Fruit fly (Drosophila melanogaster) whole organism, wandering third instar larva: Measurements from ENCODE around the gene chas.

ENCODE experiments used
- Abd-B ChIP-seq: fragments of >200 bp; optimal IDR thresholded peaks from 2 replicates; lab custom pipeline; 2017; ENCODE audit warnings: missing biosample characterization, missing genetic modification characterization
- CrebA ChIP-seq: fragments of 200-800 bp; sonication (Bioruptor generic); optimal IDR thresholded peaks from 2 replicates; lab custom pipeline; 2016; ENCODE audit warnings: missing biosample characterization, mild to moderate bottlenecking, missing genetic modification characterization, borderline replicate concordance
- Dfd ChIP-seq: fragments of >200 bp; optimal IDR thresholded peaks from 2 replicates; lab custom pipeline; 2017; ENCODE audit warnings: missing biosample characterization, missing genetic modification characterization
- Dif ChIP-seq: fragments of 200-275, 200-300 bp; sonication (Bioruptor generic); optimal IDR thresholded peaks from 2 replicates; lab custom pipeline; 2018; ENCODE audit warnings: missing biosample characterization, missing genetic modification characterization; ENCODE audit not compliant: partially characterized antibody
- GATAd ChIP-seq: sonication (Bioruptor generic); optimal IDR thresholded peaks from 2 replicates; lab custom pipeline; 2016; ENCODE audit warnings: missing biosample characterization, missing genetic modification characterization
- HLH106 ChIP-seq: fragments of 200-800 bp; optimal IDR thresholded peaks from 3 replicates; lab custom pipeline; 2019; ENCODE audit warnings: missing biosample characterization, mild to moderate bottlenecking, missing genetic modification characterization, moderate library complexity
- Hnf4 ChIP-seq: fragments of 200-800 bp; sonication (Bioruptor generic); optimal IDR thresholded peaks from 2 replicates; lab custom pipeline; 2016; ENCODE audit warnings: missing biosample characterization, mild to moderate bottlenecking, missing genetic modification characterization
- Hr83 ChIP-seq: fragments of 200-300 bp; sonication (Bioruptor generic); optimal IDR thresholded peaks from 2 replicates; lab custom pipeline; 2016; ENCODE audit warnings: missing biosample characterization, mild to moderate bottlenecking, missing genetic modification characterization, moderate library complexity; ENCODE audit not compliant: poor library complexity, severe bottlenecking
- Myc ChIP-seq: fragments of >200 bp; optimal IDR thresholded peaks from 2 replicates; lab custom pipeline; 2017
- Rel ChIP-seq, 2 experiments: fragments of 200-800 bp; sonication (Bioruptor generic) in 1 of 2; optimal IDR thresholded peaks; 2 replicates in 1 of 2; 3 replicates in 1 of 2; lab custom pipeline; 2016 to 2019; ENCODE audit warnings: mild to moderate bottlenecking in 2 of 2, missing biosample characterization in 2 of 2, missing genetic modification characterization in 2 of 2, moderate library complexity in 1 of 2
- Sp1 ChIP-seq: fragments of 200-800 bp; sonication (Bioruptor generic); optimal IDR thresholded peaks from 3 replicates; lab custom pipeline; 2019; ENCODE audit warnings: missing biosample characterization, mild to moderate bottlenecking, missing genetic modification characterization, moderate library complexity
- Vsx2 ChIP-seq: fragments of 200-300, 225-300 bp; sonication (Bioruptor generic); optimal IDR thresholded peaks from 2 replicates; lab custom pipeline; 2018; ENCODE audit warnings: missing biosample characterization, missing genetic modification characterization; ENCODE audit not compliant: partially characterized antibody
- br ChIP-seq: fragments of 200-800 bp; sonication (Bioruptor generic); optimal IDR thresholded peaks from 2 replicates; lab custom pipeline; 2016; ENCODE audit warnings: missing biosample characterization, missing genetic modification characterization
- brk ChIP-seq: fragments of 200-800 bp; sonication (Bioruptor generic); optimal IDR thresholded peaks from 2 replicates; lab custom pipeline; 2016; ENCODE audit warnings: missing biosample characterization, mild to moderate bottlenecking, missing genetic modification characterization
- dl ChIP-seq, 2 experiments: fragments of 175-275, 200-275 bp in 1 of 2; fragments of 200-275 bp in 1 of 2; sonication (Bioruptor generic); optimal IDR thresholded peaks; lab custom pipeline; 2018; ENCODE audit warnings: mild to moderate bottlenecking in 2 of 2, missing biosample characterization in 2 of 2, missing genetic modification characterization in 2 of 2, moderate library complexity in 2 of 2; ENCODE audit not compliant: partially characterized antibody in 2 of 2, insufficient read depth in 1 of 2
- dmrt93B ChIP-seq: fragments of 200-800 bp; sonication (Bioruptor generic); optimal IDR thresholded peaks from 2 replicates; lab custom pipeline; 2018; ENCODE audit warnings: missing biosample characterization, mild to moderate bottlenecking, missing genetic modification characterization
- dsf ChIP-seq: sonication (Bioruptor generic); optimal IDR thresholded peaks from 2 replicates; lab custom pipeline; 2016; ENCODE audit warnings: missing biosample characterization, missing genetic modification characterization, borderline replicate concordance
- ey ChIP-seq: fragments of 200-800 bp; sonication (Bioruptor generic); optimal IDR thresholded peaks from 2 replicates; lab custom pipeline; 2016; ENCODE audit warnings: missing biosample characterization, missing genetic modification characterization
- foxo ChIP-seq, 2 experiments: fragments of 200-800 bp; sonication (Bioruptor generic); optimal IDR thresholded peaks; 2 replicates in 1 of 2; 3 replicates in 1 of 2; lab custom pipeline; 2016 to 2017; ENCODE audit warnings: missing biosample characterization in 2 of 2, missing genetic modification characterization in 2 of 2
- fru ChIP-seq: fragments of 200-800 bp; sonication (Bioruptor generic); optimal IDR thresholded peaks from 3 replicates; lab custom pipeline; 2016; ENCODE audit warnings: missing biosample characterization, mild to moderate bottlenecking, missing genetic modification characterization
- h ChIP-seq: fragments of 200-800 bp; sonication (Bioruptor generic); optimal IDR thresholded peaks from 3 replicates; lab custom pipeline; 2016; ENCODE audit warnings: missing biosample characterization, mild to moderate bottlenecking, missing genetic modification characterization
- jim ChIP-seq: fragments of 175-275, 200-325 bp; sonication (Bioruptor generic); optimal IDR thresholded peaks from 2 replicates; lab custom pipeline; 2016; ENCODE audit warnings: missing biosample characterization, mild to moderate bottlenecking, missing genetic modification characterization
- lola ChIP-seq: fragments of >200 bp; optimal IDR thresholded peaks from 2 replicates; lab custom pipeline; 2017; ENCODE audit warnings: missing biosample characterization, missing genetic modification characterization
- pan ChIP-seq: fragments of >200 bp; optimal IDR thresholded peaks from 2 replicates; lab custom pipeline; 2017
- psq ChIP-seq: fragments of 200-800 bp; sonication (Bioruptor generic); optimal IDR thresholded peaks from 3 replicates; lab custom pipeline; 2017; ENCODE audit warnings: missing biosample characterization, mild to moderate bottlenecking, missing genetic modification characterization, moderate library complexity
- rgr ChIP-seq: fragments of 200-800 bp; sonication (Bioruptor generic); optimal IDR thresholded peaks from 3 replicates; lab custom pipeline; 2016; ENCODE audit warnings: missing biosample characterization, mild to moderate bottlenecking, missing genetic modification characterization
- sage ChIP-seq: fragments of 200-800 bp; sonication (Bioruptor generic); optimal IDR thresholded peaks from 2 replicates; lab custom pipeline; 2016; ENCODE audit warnings: missing biosample characterization, mild to moderate bottlenecking, missing genetic modification characterization
- tai ChIP-seq: sonication (Bioruptor generic); optimal IDR thresholded peaks from 2 replicates; lab custom pipeline; 2016; ENCODE audit warnings: missing biosample characterization, missing genetic modification characterization
- usp ChIP-seq: fragments of >200 bp; optimal IDR thresholded peaks from 2 replicates; lab custom pipeline; 2017; ENCODE audit warnings: missing biosample characterization, missing genetic modification characterization
- woc ChIP-seq: sonication (Bioruptor generic); optimal IDR thresholded peaks from 2 replicates; lab custom pipeline; 2016; ENCODE audit warnings: missing biosample characterization, mild to moderate bottlenecking, missing genetic modification characterization

The chas gene

dm6 chrX:17737024-17737685 lies 38.6 kb upstream of the chas start:
- TF ChIP-seq Myc (lab: Kevin White, UChicago) (peak; percentile 69), pan (no peak)
- TF ChIP-seq, all 38 proteins: peak for 1

dm6 chrX:17736101-17736728 lies 37.7 kb upstream of the chas start:
- no peak for TF ChIP-seq sage
- TF ChIP-seq Rel (GFP tag; optimal IDR thresholded peaks at IDR 0.05; lab: Kevin White, UChicago): no peak
- TF ChIP-seq Rel (tag; optimal IDR thresholded peaks at IDR 0.05; lab: Kevin White, UChicago): peak; percentile 30
- no peak for TF ChIP-seq br (GFP tag; lab: Kevin White, UChicago)

dm6 chrX:17733698-17734248 lies 35.2 kb upstream of the chas start:
- TF ChIP-seq tai (GFP tag; lab: Kevin White, UChicago) (no peak), Abd-B (GFP tag; lab: Kevin White, UChicago) (no peak), br (GFP tag; lab: Kevin White, UChicago) (no peak), Vsx2 (GFP tag; lab: Kevin White, UChicago) (no peak), sage (no peak), foxo (GFP tag; optimal IDR thresholded peaks at IDR 0.05; lab: Kevin White, UChicago) (no peak), CrebA (GFP tag; lab: Kevin White, UChicago) (no peak), Sp1 (GFP tag; lab: Kevin White, UChicago) (no peak), HLH106 (no peak), pan (no peak), usp (GFP tag; lab: Kevin White, UChicago) (no peak), brk (no peak), dsf (GFP tag; lab: Kevin White, UChicago) (no peak), ey (no peak), Dif (no peak), Dfd (no peak)

dm6 chrX:17732684-17733083 lies 34.2 kb upstream of the chas start:
- TF ChIP-seq psq (GFP tag; lab: Kevin White, UChicago) (no peak), Hr83 (GFP tag; lab: Kevin White, UChicago) (no peak)
- TF ChIP-seq, all 38 proteins: peak for 0

- TF ChIP-seq fru (GFP tag; lab: Kevin White, UChicago) (no peak), psq (GFP tag; lab: Kevin White, UChicago) (no peak), CrebA (GFP tag; lab: Kevin White, UChicago) (peak; percentile 68), rgr (GFP tag; lab: Kevin White, UChicago) (no peak), brk (no peak), Hnf4 (GFP tag; lab: Kevin White, UChicago) (no peak), GATAd (GFP tag; lab: Kevin White, UChicago) (no peak), sage (peak; percentile 8), Dif (no peak), Abd-B (GFP tag; lab: Kevin White, UChicago) (no peak), HLH106 (no peak), ey (no peak), woc (no peak), lola (GFP tag; lab: Kevin White, UChicago) (no peak), Vsx2 (GFP tag; lab: Kevin White, UChicago) (no peak), jim (GFP tag; lab: Kevin White, UChicago) (no peak), dmrt93B (GFP tag; lab: Kevin White, UChicago) (no peak), usp (GFP tag; lab: Kevin White, UChicago) (no peak), Sp1 (GFP tag; lab: Kevin White, UChicago) (peak; percentile 45), h (GFP tag; lab: Kevin White, UChicago) (no peak), Rel (GFP tag; optimal IDR thresholded peaks at IDR 0.05; lab: Kevin White, UChicago) (no peak), Rel (tag; optimal IDR thresholded peaks at IDR 0.05; lab: Kevin White, UChicago) (peak; percentile 55), dl (GFP tag; optimal IDR thresholded peaks at IDR 0.05; lab: Kevin White, UChicago; ENCODE audit: insufficient read depth in 1 of 2, partially characterized antibody in 2 of 2) (no peak)
These were observed 33.5 kb upstream of the chas start for dm6 chrX:17732076-17732475.
